Fruit fly (Drosophila melanogaster) whole organism, embryonic: Measurements from ENCODE around the gene gammaTub37C.

ENCODE experiments used
- Bteb2 ChIP-seq: fragments of 200-800 bp; sonication (Bioruptor generic); optimal IDR thresholded peaks from 2 replicates; lab custom pipeline; 2016; ENCODE audit warnings: missing biosample characterization, missing genetic modification characterization
- CG10267 ChIP-seq: fragments of 200-800 bp; sonication (Bioruptor generic); optimal IDR thresholded peaks from 2 replicates; lab custom pipeline; 2018; ENCODE audit warnings: missing biosample characterization, mild to moderate bottlenecking, missing genetic modification characterization, moderate library complexity
- CG10321 ChIP-seq: fragments of 200-800 bp; sonication (Bioruptor generic); IDR thresholded peaks from 2 replicates; pipeline ENCODE4 v1.3.6; 2022; ENCODE audit warnings: missing biosample characterization, missing genetic modification characterization
- CG11504 ChIP-seq: fragments of 200-800 bp; sonication (Bioruptor generic); optimal IDR thresholded peaks from 3 replicates; lab custom pipeline; 2019; ENCODE audit warnings: missing biosample characterization, mild to moderate bottlenecking, missing genetic modification characterization, moderate library complexity
- CG12219 ChIP-seq: fragments of 200-800 bp; sonication (Bioruptor generic); optimal IDR thresholded peaks from 3 replicates; lab custom pipeline; 2018; ENCODE audit warnings: missing biosample characterization, mild to moderate bottlenecking, missing genetic modification characterization
- CG12744 ChIP-seq: fragments of 200-800 bp; sonication (Bioruptor generic); optimal IDR thresholded peaks from 2 replicates; lab custom pipeline; 2016; ENCODE audit warnings: missing biosample characterization, missing genetic modification characterization
- CG14710 ChIP-seq: fragments of 200-800 bp; sonication (Bioruptor generic); optimal IDR thresholded peaks from 3 replicates; lab custom pipeline; 2019; ENCODE audit warnings: missing biosample characterization, mild to moderate bottlenecking, missing genetic modification characterization, moderate library complexity
- CG15011 ChIP-seq: fragments of 200-800 bp; sonication (Bioruptor generic); optimal IDR thresholded peaks from 3 replicates; lab custom pipeline; 2018; ENCODE audit warnings: missing biosample characterization, mild to moderate bottlenecking, missing genetic modification characterization
- CG15269 ChIP-seq: fragments of 200-800 bp; sonication (Bioruptor generic); optimal IDR thresholded peaks from 2 replicates; lab custom pipeline; 2018; ENCODE audit warnings: missing biosample characterization, mild to moderate bottlenecking, missing genetic modification characterization, moderate library complexity
- CG15479 ChIP-seq: fragments of 200-800 bp; sonication (Bioruptor generic); optimal IDR thresholded peaks from 3 replicates; lab custom pipeline; 2019; ENCODE audit warnings: missing biosample characterization, mild to moderate bottlenecking, missing genetic modification characterization, moderate library complexity
- CG16779 ChIP-seq: fragments of 200-800 bp; sonication (Bioruptor generic); IDR thresholded peaks from 2 replicates; pipeline ENCODE4 v1.3.6; 2022; ENCODE audit warnings: missing biosample characterization, missing genetic modification characterization
- CG17612 ChIP-seq: fragments of 200-800 bp; sonication (Bioruptor generic); IDR thresholded peaks from 2 replicates; pipeline ENCODE4 v1.3.6; 2022; ENCODE audit warnings: missing biosample characterization, missing genetic modification characterization
- CG2889 ChIP-seq: fragments of 200-800 bp; sonication (Bioruptor generic); IDR thresholded peaks from 3 replicates; pipeline ENCODE4 v1.3.6; 2022; ENCODE audit warnings: missing biosample characterization, missing genetic modification characterization
- CG32532 ChIP-seq: fragments of 200-800 bp; sonication (Bioruptor generic); IDR thresholded peaks from 2 replicates; pipeline ENCODE4 v1.3.6; 2022; ENCODE audit warnings: missing biosample characterization, missing genetic modification characterization
- CG32767 ChIP-seq: fragments of 200-800 bp; sonication (Bioruptor generic); IDR thresholded peaks from 2 replicates; pipeline ENCODE4 v1.3.6; 2022; ENCODE audit warnings: missing biosample characterization, missing genetic modification characterization
- CG34376 ChIP-seq: fragments of 200-800 bp; sonication (Bioruptor generic); optimal IDR thresholded peaks from 2 replicates; lab custom pipeline; 2018; ENCODE audit warnings: missing biosample characterization, mild to moderate bottlenecking, missing genetic modification characterization
- CG4282 ChIP-seq: fragments of 200-800 bp; sonication (Bioruptor generic); optimal IDR thresholded peaks from 2 replicates; lab custom pipeline; 2016; ENCODE audit warnings: missing biosample characterization, missing genetic modification characterization
- CG7786 ChIP-seq: fragments of 200-800 bp; sonication (Bioruptor generic); optimal IDR thresholded peaks from 2 replicates; lab custom pipeline; 2016; ENCODE audit warnings: missing biosample characterization, missing genetic modification characterization
- CG8765 ChIP-seq: fragments of 200-800 bp; sonication (Bioruptor generic); IDR thresholded peaks from 2 replicates; pipeline ENCODE4 v1.3.6; 2022; ENCODE audit warnings: missing biosample characterization, missing genetic modification characterization
- CG8924 ChIP-seq: fragments of 200-800 bp; optimal IDR thresholded peaks from 3 replicates; lab custom pipeline; 2019; ENCODE audit warnings: missing biosample characterization, mild to moderate bottlenecking, missing genetic modification characterization, moderate library complexity
- CG9876 ChIP-seq: fragments of 200-800 bp; sonication (Bioruptor generic); optimal IDR thresholded peaks from 2 replicates; lab custom pipeline; 2016; ENCODE audit warnings: missing biosample characterization, missing genetic modification characterization
- CkIIα-i1 ChIP-seq: fragments of 200-800 bp; sonication (Bioruptor generic); IDR thresholded peaks from 2 replicates; pipeline ENCODE4 v1.3.6; 2022; ENCODE audit warnings: missing biosample characterization, missing genetic modification characterization
- Fer2 ChIP-seq: fragments of 200-800 bp; sonication (Bioruptor generic); optimal IDR thresholded peaks from 2 replicates; lab custom pipeline; 2018; ENCODE audit warnings: missing biosample characterization, mild to moderate bottlenecking, missing genetic modification characterization, moderate library complexity
- HLH54F ChIP-seq: fragments of 200-800 bp; sonication (Bioruptor generic); optimal IDR thresholded peaks from 3 replicates; lab custom pipeline; 2016; ENCODE audit warnings: missing biosample characterization, missing genetic modification characterization
- Hsf ChIP-seq: fragments of 200-800 bp; sonication (Bioruptor generic); optimal IDR thresholded peaks from 3 replicates; lab custom pipeline; 2016; ENCODE audit warnings: missing biosample characterization, missing genetic modification characterization
- Lpt ChIP-seq: fragments of >200 bp; optimal IDR thresholded peaks from 2 replicates; lab custom pipeline; 2018; ENCODE audit warnings: missing biosample characterization, missing genetic modification characterization
- Mes4 ChIP-seq: fragments of 200-800 bp; sonication (Bioruptor generic); optimal IDR thresholded peaks from 2 replicates; lab custom pipeline; 2016; ENCODE audit warnings: missing biosample characterization, missing genetic modification characterization
- Opbp ChIP-seq: fragments of 200-800 bp; sonication (Bioruptor generic); IDR thresholded peaks from 3 replicates; pipeline ENCODE4 v1.3.6; 2022; ENCODE audit warnings: missing biosample characterization, missing genetic modification characterization; ENCODE audit not compliant: partially characterized antibody
- Pdp1 ChIP-seq, 2 experiments: fragments of 200-800 bp; sonication (Bioruptor generic); optimal IDR thresholded peaks; 3 replicates each; lab custom pipeline; 2016; ENCODE audit warnings: missing biosample characterization in 2 of 2, missing genetic modification characterization in 2 of 2, mild to moderate bottlenecking in 1 of 2, moderate library complexity in 1 of 2
- Side ChIP-seq: fragments of 200-800 bp; sonication (Bioruptor generic); optimal IDR thresholded peaks from 2 replicates; lab custom pipeline; 2016; ENCODE audit warnings: missing biosample characterization, missing genetic modification characterization
- ap ChIP-seq: fragments of 200-800 bp; sonication (Bioruptor generic); IDR thresholded peaks from 2 replicates; pipeline ENCODE4 v1.3.6; 2022; ENCODE audit warnings: missing biosample characterization, missing genetic modification characterization
- bsh ChIP-seq, 2 experiments: fragments of 200-800 bp; sonication (Bioruptor generic); optimal IDR thresholded peaks; 2 replicates each; lab custom pipeline; 2017 to 2018; ENCODE audit warnings: mild to moderate bottlenecking in 2 of 2, missing biosample characterization in 2 of 2, missing genetic modification characterization in 2 of 2, moderate library complexity in 1 of 2
- cad ChIP-seq: fragments of >200 bp; optimal IDR thresholded peaks from 2 replicates; lab custom pipeline; 2017; ENCODE audit warnings: missing biosample characterization, missing genetic modification characterization
- chif ChIP-seq, 2 experiments: fragments of 200-800 bp; sonication (Bioruptor generic); optimal IDR thresholded peaks; 3 replicates each; lab custom pipeline; 2016; ENCODE audit warnings: missing biosample characterization in 2 of 2, missing genetic modification characterization in 2 of 2
- dan ChIP-seq: fragments of 200-800 bp; sonication (Bioruptor generic); IDR thresholded peaks from 2 replicates; pipeline ENCODE4 v1.3.6; 2022; ENCODE audit warnings: missing biosample characterization, missing genetic modification characterization
- fd3F ChIP-seq: fragments of 200-800 bp; sonication (Bioruptor generic); optimal IDR thresholded peaks from 2 replicates; lab custom pipeline; 2018; ENCODE audit warnings: missing biosample characterization, mild to moderate bottlenecking, missing genetic modification characterization, moderate library complexity
- fru ChIP-seq: fragments of >200 bp; optimal IDR thresholded peaks from 2 replicates; lab custom pipeline; 2017
- grn ChIP-seq: fragments of 200-800 bp; sonication (Bioruptor generic); optimal IDR thresholded peaks from 3 replicates; lab custom pipeline; 2017; ENCODE audit warnings: missing biosample characterization, missing genetic modification characterization
- inv ChIP-seq: fragments of 200-800 bp; sonication (Bioruptor generic); IDR thresholded peaks from 2 replicates; pipeline ENCODE4 v1.3.6; 2022; ENCODE audit warnings: missing biosample characterization, missing genetic modification characterization; ENCODE audit not compliant: partially characterized antibody
- jumu ChIP-seq: fragments of 200-800 bp; sonication (Bioruptor generic); optimal IDR thresholded peaks from 3 replicates; lab custom pipeline; 2016; ENCODE audit warnings: missing biosample characterization, missing genetic modification characterization
- kay ChIP-seq: fragments of 200-800 bp; sonication (Bioruptor generic); optimal IDR thresholded peaks from 2 replicates; lab custom pipeline; 2016; ENCODE audit warnings: missing biosample characterization, missing genetic modification characterization
- lilli ChIP-seq: fragments of 200-800 bp; sonication (Bioruptor generic); optimal IDR thresholded peaks from 3 replicates; lab custom pipeline; 2016; ENCODE audit warnings: missing biosample characterization, missing genetic modification characterization
- row ChIP-seq: fragments of 200-800 bp; sonication (Bioruptor generic); IDR thresholded peaks from 3 replicates; pipeline ENCODE4 v1.3.6; 2022; ENCODE audit warnings: missing biosample characterization, missing genetic modification characterization
- sc ChIP-seq, 3 experiments: fragments of >200 bp in 2 of 3; fragments of 200-800 bp in 1 of 3; sonication (Bioruptor generic) in 1 of 3; optimal IDR thresholded peaks; 2 replicates in 2 of 3; 3 replicates in 1 of 3; lab custom pipeline; 2017; ENCODE audit warnings: mild to moderate bottlenecking in 1 of 3, missing biosample characterization in 1 of 3, missing genetic modification characterization in 1 of 3, missing genetic modification reagents in 1 of 3
- seq ChIP-seq: fragments of 200-800 bp; sonication (Bioruptor generic); IDR thresholded peaks from 2 replicates; pipeline ENCODE4 v1.3.6; 2022; ENCODE audit warnings: missing biosample characterization, missing genetic modification characterization
- sisA ChIP-seq: fragments of 200-800 bp; sonication (Bioruptor generic); IDR thresholded peaks from 2 replicates; pipeline ENCODE4 v1.3.6; 2022; ENCODE audit warnings: missing biosample characterization, missing genetic modification characterization
- slp2 ChIP-seq: fragments of 200-800 bp; sonication (Bioruptor generic); optimal IDR thresholded peaks from 2 replicates; lab custom pipeline; 2016; ENCODE audit warnings: missing biosample characterization, missing genetic modification characterization
- stwl ChIP-seq: fragments of 200-800 bp; sonication (Bioruptor generic); optimal IDR thresholded peaks from 3 replicates; lab custom pipeline; 2018; ENCODE audit warnings: missing biosample characterization, mild to moderate bottlenecking, missing genetic modification characterization, moderate library complexity
- tin ChIP-seq: fragments of 200-800 bp; sonication (Bioruptor generic); optimal IDR thresholded peaks from 3 replicates; lab custom pipeline; 2016; ENCODE audit warnings: missing biosample characterization, missing genetic modification characterization
- tio ChIP-seq: fragments of 200-800 bp; sonication (Bioruptor generic); optimal IDR thresholded peaks from 2 replicates; lab custom pipeline; 2017; ENCODE audit warnings: missing biosample characterization, missing genetic modification characterization, inconsistent platforms
- usp ChIP-seq: fragments of >200 bp; optimal IDR thresholded peaks from 2 replicates; lab custom pipeline; 2017; ENCODE audit warnings: missing biosample characterization, missing genetic modification characterization
- yki ChIP-seq: fragments of >200 bp; optimal IDR thresholded peaks from 3 replicates; lab custom pipeline; 2018

The gammaTub37C gene

DNA sequence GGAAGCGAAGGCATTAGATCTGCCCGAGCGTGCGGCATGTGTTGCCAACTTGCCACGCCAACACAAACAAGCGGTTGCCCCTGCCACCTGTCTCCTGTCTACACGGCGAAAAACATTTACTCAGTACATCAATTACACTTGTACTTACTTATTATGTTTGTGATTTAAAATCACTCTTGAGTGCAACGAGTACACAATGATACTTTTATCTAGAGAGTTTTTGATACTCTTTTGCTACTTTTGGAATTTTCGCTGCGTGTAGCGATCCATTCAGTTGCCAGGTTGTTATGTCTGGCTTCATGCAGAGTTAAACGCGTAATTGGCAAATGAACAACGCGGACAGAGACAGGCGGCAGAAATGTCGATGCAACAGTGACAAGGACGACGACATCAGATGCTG lies 8.2 kb upstream of the gammaTub37C start (continued):
- TF ChIP-seq CG9876 (GFP tag; lab: Kevin White, UChicago) (no peak), stwl (no peak), CG10267 (no peak), CG11504 (tag; lab: Kevin White, UChicago) (peak; percentile 37), CG17612 (GFP tag; lab: Robert Waterston, UW) (no peak), ap (GFP tag; lab: Robert Waterston, UW) (no peak), Hsf (no peak), CkIIα-i1 (GFP tag; lab: Robert Waterston, UW) (no peak), Opbp (GFP tag; lab: Robert Waterston, UW) (no peak), fru (lab: Kevin White, UChicago) (no peak), sc (optimal IDR thresholded peaks at IDR 0.05; lab: Kevin White, UChicago) (no peak), sc (GFP tag; optimal IDR thresholded peaks at IDR 0.05; lab: Kevin White, UChicago) (no peak), row (GFP tag; lab: Robert Waterston, UW) (peak; percentile 32; the same call in 2 of the 3 replicates), CG10321 (no peak), Mes4 (GFP tag; lab: Kevin White, UChicago) (no peak), Lpt (GFP tag; lab: Kevin White, UChicago) (no peak), chif (GFP tag; optimal IDR thresholded peaks at IDR 0.05; lab: Kevin White, UChicago) (peak in 1 of 2 experiments; percentile 32), Bteb2 (no peak), Side (GFP tag; lab: Kevin White, UChicago) (no peak), CG14710 (tag; lab: Kevin White, UChicago) (no peak), Fer2 (tag; lab: Kevin White, UChicago) (no peak), CG15479 (no peak), CG34376 (GFP tag; lab: Kevin White, UChicago) (no peak), fd3F (GFP tag; lab: Kevin White, UChicago) (no peak), CG7786 (no peak), lilli (GFP tag; lab: Kevin White, UChicago) (no peak), CG15269 (tag; lab: Kevin White, UChicago) (no peak), usp (GFP tag; lab: Kevin White, UChicago) (no peak), jumu (GFP tag; lab: Kevin White, UChicago) (no peak), CG4282 (GFP tag; lab: Kevin White, UChicago) (no peak), yki (lab: Kevin White, UChicago) (no peak), CG32767 (no peak), CG8924 (tag; lab: Kevin White, UChicago) (no peak), CG16779 (no peak), bsh (GFP tag; optimal IDR thresholded peaks at IDR 0.05; lab: Kevin White, UChicago) (peak in 1 of 2 experiments; percentile 35), HLH54F (GFP tag; lab: Kevin White, UChicago) (no peak), seq (no peak), tin (GFP tag; lab: Kevin White, UChicago) (peak; percentile 8), inv (no peak), slp2 (no peak), grn (GFP tag; lab: Kevin White, UChicago) (no peak), dan (no peak), CG2889 (GFP tag; lab: Robert Waterston, UW) (no peak), Pdp1 (GFP tag; optimal IDR thresholded peaks at IDR 0.05; lab: Kevin White, UChicago) (peak in 1 of 2 experiments; percentile 9), cad (no peak), CG32532 (no peak), tio (GFP tag; lab: Kevin White, UChicago) (no peak), CG15011 (GFP tag; lab: Kevin White, UChicago) (no peak), CG8765 (GFP tag; lab: Robert Waterston, UW) (no peak), sisA (GFP tag; lab: Robert Waterston, UW) (peak; percentile 23; the same call in 1 of the 2 replicates), CG12744 (GFP tag; lab: Kevin White, UChicago) (no peak), CG12219 (no peak), kay (GFP tag; lab: Kevin White, UChicago) (no peak)
